Fruit fly (Drosophila melanogaster) whole organism, embryonic: Measurements from ENCODE around the gene CG10431.

Experiments
- BEAF-32 ChIP-seq: fragments of 200-800 bp; sonication (Bioruptor generic); optimal IDR thresholded peaks from 3 replicates; lab custom pipeline; 2017; ENCODE audit warnings: missing biosample characterization, missing genetic modification characterization, mild to moderate bottlenecking, moderate library complexity, missing genetic modification reagents
- Bgb ChIP-seq: fragments of 200-800 bp; sonication (Bioruptor generic); IDR thresholded peaks from 2 replicates; pipeline ENCODE4 v1.3.6; 2022; ENCODE audit warnings: missing biosample characterization, missing genetic modification characterization; ENCODE audit not compliant: partially characterized antibody
- CG10543 ChIP-seq: fragments of 200-800 bp; sonication (Bioruptor generic); optimal IDR thresholded peaks from 3 replicates; lab custom pipeline; 2017; ENCODE audit warnings: missing biosample characterization, mild to moderate bottlenecking, missing genetic modification characterization, moderate library complexity
- CG11696 ChIP-seq: fragments of 200-800 bp; sonication (Bioruptor generic); IDR thresholded peaks from 2 replicates; pipeline ENCODE4 v1.3.6; 2022; ENCODE audit warnings: missing biosample characterization, missing genetic modification characterization
- CG12236 ChIP-seq: fragments of 200-800 bp; sonication (Bioruptor generic); optimal IDR thresholded peaks from 2 replicates; lab custom pipeline; 2016; ENCODE audit warnings: missing biosample characterization, missing genetic modification characterization
- CG12391 ChIP-seq: fragments of 200-800 bp; sonication (Bioruptor generic); optimal IDR thresholded peaks from 3 replicates; lab custom pipeline; 2018; ENCODE audit warnings: missing biosample characterization, mild to moderate bottlenecking, missing genetic modification characterization, moderate library complexity
- CG14667 ChIP-seq: fragments of 200-800 bp; sonication (Bioruptor generic); IDR thresholded peaks from 2 replicates; pipeline ENCODE4 v1.3.6; 2022; ENCODE audit warnings: missing biosample characterization, missing genetic modification characterization
- CG15479 ChIP-seq: fragments of 200-800 bp; sonication (Bioruptor generic); optimal IDR thresholded peaks from 3 replicates; lab custom pipeline; 2019; ENCODE audit warnings: missing biosample characterization, mild to moderate bottlenecking, missing genetic modification characterization, moderate library complexity
- CG16815 ChIP-seq: fragments of 200-800 bp; sonication (Bioruptor generic); optimal IDR thresholded peaks from 3 replicates; lab custom pipeline; 2017; ENCODE audit warnings: missing biosample characterization, mild to moderate bottlenecking, missing genetic modification characterization
- CG1792 ChIP-seq: fragments of 200-800 bp; sonication (Bioruptor generic); optimal IDR thresholded peaks from 2 replicates; lab custom pipeline; 2016; ENCODE audit warnings: missing biosample characterization, missing genetic modification characterization
- CG32767 ChIP-seq: fragments of 200-800 bp; sonication (Bioruptor generic); IDR thresholded peaks from 2 replicates; pipeline ENCODE4 v1.3.6; 2022; ENCODE audit warnings: missing biosample characterization, missing genetic modification characterization
- CG4360 ChIP-seq: fragments of 200-800 bp; sonication (Bioruptor generic); IDR thresholded peaks from 2 replicates; pipeline ENCODE4 v1.3.6; 2022; ENCODE audit warnings: missing biosample characterization, missing genetic modification characterization
- CG4404 ChIP-seq: fragments of 200-800 bp; sonication (Bioruptor generic); IDR thresholded peaks from 2 replicates; pipeline ENCODE4 v1.3.6; 2022; ENCODE audit warnings: missing biosample characterization, missing genetic modification characterization
- CG7271 ChIP-seq: fragments of 200-800 bp; sonication (Bioruptor generic); optimal IDR thresholded peaks from 2 replicates; lab custom pipeline; 2018; ENCODE audit warnings: missing biosample characterization, mild to moderate bottlenecking, missing genetic modification characterization, moderate library complexity
- CG7372 ChIP-seq: fragments of 200-800 bp; sonication (Bioruptor generic); IDR thresholded peaks from 2 replicates; pipeline ENCODE4 v1.3.6; 2022; ENCODE audit warnings: missing biosample characterization, missing genetic modification characterization
- CG8089 ChIP-seq: fragments of 200-800 bp; sonication (Bioruptor generic); optimal IDR thresholded peaks from 3 replicates; lab custom pipeline; 2016; ENCODE audit warnings: missing biosample characterization, missing genetic modification characterization
- CG9609 ChIP-seq: fragments of 200-800 bp; sonication (Bioruptor generic); optimal IDR thresholded peaks from 3 replicates; lab custom pipeline; 2016; ENCODE audit warnings: missing biosample characterization, missing genetic modification characterization
- Deaf1 ChIP-seq: fragments of 200-800 bp; optimal IDR thresholded peaks from 3 replicates; lab custom pipeline; 2019; ENCODE audit warnings: missing biosample characterization, mild to moderate bottlenecking, missing genetic modification characterization, moderate library complexity
- Dek ChIP-seq: fragments of 200-800 bp; sonication (Bioruptor generic); optimal IDR thresholded peaks from 3 replicates; lab custom pipeline; 2019; ENCODE audit warnings: missing biosample characterization, mild to moderate bottlenecking, missing genetic modification characterization, moderate library complexity
- Dref ChIP-seq: fragments of 200-800 bp; sonication (Bioruptor generic); IDR thresholded peaks from 2 replicates; pipeline ENCODE4 v1.3.6; 2022; ENCODE audit warnings: missing biosample characterization, missing genetic modification characterization
- HLH3B ChIP-seq: fragments of 200-800 bp; sonication (Bioruptor generic); IDR thresholded peaks from 2 replicates; pipeline ENCODE4 v1.3.6; 2022; ENCODE audit warnings: missing biosample characterization, missing genetic modification characterization
- Hr39 ChIP-seq: fragments of >200 bp; optimal IDR thresholded peaks from 2 replicates; lab custom pipeline; 2017
- Kr ChIP-seq: fragments of 200-800 bp; sonication (Bioruptor generic); optimal IDR thresholded peaks from 2 replicates; lab custom pipeline; 2017; ENCODE audit warnings: missing biosample characterization, mild to moderate bottlenecking, missing genetic modification characterization
- NK7.1 ChIP-seq: fragments of 200-800 bp; sonication (Bioruptor generic); optimal IDR thresholded peaks from 3 replicates; lab custom pipeline; 2016; ENCODE audit warnings: missing biosample characterization, missing genetic modification characterization
- Nf-YC ChIP-seq: fragments of 200-800 bp; optimal IDR thresholded peaks from 3 replicates; lab custom pipeline; 2019; ENCODE audit warnings: missing biosample characterization, mild to moderate bottlenecking, missing genetic modification characterization, moderate library complexity
- Sox102F ChIP-seq: fragments of 200-800 bp; sonication (Bioruptor generic); optimal IDR thresholded peaks from 2 replicates; lab custom pipeline; 2018; ENCODE audit warnings: missing biosample characterization, mild to moderate bottlenecking, missing genetic modification characterization, moderate library complexity
- Spps ChIP-seq: fragments of 200-800 bp; sonication (Bioruptor generic); optimal IDR thresholded peaks from 2 replicates; lab custom pipeline; 2018; ENCODE audit warnings: missing biosample characterization, mild to moderate bottlenecking, missing genetic modification characterization
- TFAM ChIP-seq: fragments of 200-800 bp; sonication (Bioruptor generic); optimal IDR thresholded peaks from 2 replicates; lab custom pipeline; 2017; ENCODE audit warnings: missing biosample characterization, missing genetic modification characterization, inconsistent platforms
- abd-A ChIP-seq: fragments of 200-800 bp; sonication (Bioruptor generic); optimal IDR thresholded peaks from 3 replicates; lab custom pipeline; 2019; ENCODE audit warnings: missing biosample characterization, mild to moderate bottlenecking, missing genetic modification characterization, moderate library complexity
- aop ChIP-seq: fragments of 200-800 bp; sonication (Bioruptor generic); IDR thresholded peaks from 2 replicates; pipeline ENCODE4 v1.3.6; 2022; ENCODE audit warnings: missing biosample characterization, missing genetic modification characterization
- ap ChIP-seq: fragments of 200-800 bp; sonication (Bioruptor generic); IDR thresholded peaks from 2 replicates; pipeline ENCODE4 v1.3.6; 2022; ENCODE audit warnings: missing biosample characterization, missing genetic modification characterization
- br ChIP-seq: fragments of >200 bp; optimal IDR thresholded peaks from 2 replicates; lab custom pipeline; 2017
- cato ChIP-seq: fragments of 200-800 bp; sonication (Bioruptor generic); optimal IDR thresholded peaks from 2 replicates; lab custom pipeline; 2016; ENCODE audit warnings: missing biosample characterization, missing genetic modification characterization, borderline replicate concordance
- cg ChIP-seq: fragments of 200-800 bp; sonication (Bioruptor generic); optimal IDR thresholded peaks from 3 replicates; lab custom pipeline; 2019; ENCODE audit warnings: missing biosample characterization, mild to moderate bottlenecking, missing genetic modification characterization, moderate library complexity
- crc ChIP-seq: fragments of 200-800 bp; sonication (Bioruptor generic); optimal IDR thresholded peaks from 2 replicates; lab custom pipeline; 2016; ENCODE audit warnings: missing biosample characterization, missing genetic modification characterization
- crol ChIP-seq: fragments of 200-800 bp; sonication (Bioruptor generic); IDR thresholded peaks from 2 replicates; pipeline ENCODE4 v1.3.6; 2022; ENCODE audit warnings: missing biosample characterization, missing genetic modification characterization
- fru ChIP-seq: fragments of >200 bp; optimal IDR thresholded peaks from 2 replicates; lab custom pipeline; 2017
- gsb-n ChIP-seq: fragments of 200-800 bp; sonication (Bioruptor generic); optimal IDR thresholded peaks from 3 replicates; lab custom pipeline; 2018; ENCODE audit warnings: missing biosample characterization, mild to moderate bottlenecking, missing genetic modification characterization
- ham ChIP-seq: fragments of 200-800 bp; sonication (Bioruptor generic); IDR thresholded peaks from 2 replicates; pipeline ENCODE4 v1.3.6; 2022; ENCODE audit warnings: missing biosample characterization, missing genetic modification characterization
- klu ChIP-seq: fragments of 200-800 bp; sonication (Bioruptor generic); IDR thresholded peaks from 2 replicates; pipeline ENCODE4 v1.3.6; 2022; ENCODE audit warnings: missing biosample characterization, missing genetic modification characterization
- mam ChIP-seq: fragments of 200-800 bp; sonication (Bioruptor generic); optimal IDR thresholded peaks from 3 replicates; lab custom pipeline; 2016; ENCODE audit warnings: missing biosample characterization, missing genetic modification characterization
- org-1 ChIP-seq: fragments of 200-800 bp; sonication (Bioruptor generic); optimal IDR thresholded peaks from 2 replicates; lab custom pipeline; 2017; ENCODE audit warnings: missing biosample characterization, missing genetic modification characterization
- pb ChIP-seq: fragments of 200-800 bp; sonication (Bioruptor generic); optimal IDR thresholded peaks from 3 replicates; lab custom pipeline; 2016; ENCODE audit warnings: missing biosample characterization, missing genetic modification characterization
- pros ChIP-seq: fragments of 200-800 bp; sonication (Bioruptor generic); optimal IDR thresholded peaks from 3 replicates; lab custom pipeline; 2019; ENCODE audit warnings: missing biosample characterization, mild to moderate bottlenecking, missing genetic modification characterization, moderate library complexity
- pzg ChIP-seq: fragments of 200-800 bp; sonication (Bioruptor generic); optimal IDR thresholded peaks from 3 replicates; lab custom pipeline; 2018; ENCODE audit warnings: missing biosample characterization, mild to moderate bottlenecking, missing genetic modification characterization, moderate library complexity
- ro ChIP-seq: fragments of 200-800 bp; sonication (Bioruptor generic); IDR thresholded peaks from 2 replicates; pipeline ENCODE4 v1.3.6; 2022; ENCODE audit warnings: missing biosample characterization, missing genetic modification characterization
- sima ChIP-seq: fragments of 200-800 bp; sonication (Bioruptor generic); optimal IDR thresholded peaks from 2 replicates; lab custom pipeline; 2016; ENCODE audit warnings: missing biosample characterization, missing genetic modification characterization
- sqz ChIP-seq: fragments of 200-800 bp; sonication (Bioruptor generic); optimal IDR thresholded peaks from 3 replicates; lab custom pipeline; 2018; ENCODE audit warnings: missing biosample characterization, mild to moderate bottlenecking, missing genetic modification characterization
- usp ChIP-seq: fragments of >200 bp; optimal IDR thresholded peaks from 2 replicates; lab custom pipeline; 2017; ENCODE audit warnings: missing biosample characterization, missing genetic modification characterization
- wdn ChIP-seq: fragments of 200-800 bp; sonication (Bioruptor generic); IDR thresholded peaks from 2 replicates; pipeline ENCODE4 v1.3.6; 2022; ENCODE audit warnings: missing biosample characterization, missing genetic modification characterization
- wek ChIP-seq: fragments of 200-800 bp; sonication (Bioruptor generic); optimal IDR thresholded peaks from 3 replicates; lab custom pipeline; 2018; ENCODE audit warnings: missing biosample characterization, mild to moderate bottlenecking, missing genetic modification characterization, moderate library complexity
- yki ChIP-seq: fragments of >200 bp; optimal IDR thresholded peaks from 3 replicates; lab custom pipeline; 2018

The CG10431 gene

dm6 chr2L:18944175-18945012 is 30.1 kb upstream of the CG10431 start (continued):
- TF ChIP-seq yki (lab: Kevin White, UChicago) (no peak), CG7372 (GFP tag; lab: Robert Waterston, UW) (no peak), Dref (no peak), abd-A (tag; lab: Kevin White, UChicago) (peak; percentile 99), usp (GFP tag; lab: Kevin White, UChicago) (no peak), gsb-n (tag; lab: Kevin White, UChicago) (peak; percentile 74), HLH3B (GFP tag; lab: Robert Waterston, UW) (no peak), CG1792 (no peak), cg (GFP tag; lab: Kevin White, UChicago) (peak; percentile 61), CG16815 (no peak), Spps (tag; lab: Kevin White, UChicago) (no peak), br (lab: Kevin White, UChicago) (no peak), CG9609 (GFP tag; lab: Kevin White, UChicago) (no peak), sqz (GFP tag; lab: Kevin White, UChicago) (peak; percentile 40), CG12391 (tag; lab: Kevin White, UChicago) (no peak), pzg (GFP tag; lab: Kevin White, UChicago) (peak; percentile 61), ap (GFP tag; lab: Robert Waterston, UW) (no peak), CG14667 (GFP tag; lab: Robert Waterston, UW) (no peak), CG4360 (GFP tag; lab: Robert Waterston, UW) (no peak), wek (GFP tag; lab: Kevin White, UChicago) (peak; percentile 35), sima (GFP tag; lab: Kevin White, UChicago) (no peak), TFAM (GFP tag; lab: Kevin White, UChicago) (no peak), CG11696 (GFP tag; lab: Robert Waterston, UW) (no peak), CG4404 (GFP tag; lab: Robert Waterston, UW) (no peak), klu (GFP tag; lab: Robert Waterston, UW) (no peak), crc (GFP tag; lab: Kevin White, UChicago) (no peak), crol (GFP tag; lab: Robert Waterston, UW) (no peak), mam (no peak), CG8089 (GFP tag; lab: Kevin White, UChicago) (no peak), org-1 (GFP tag; lab: Kevin White, UChicago) (no peak), ro (GFP tag; lab: Robert Waterston, UW) (no peak), Sox102F (no peak), CG12236 (no peak), BEAF-32 (GFP tag; lab: Kevin White, UChicago) (peak; percentile 70), Nf-YC (tag; lab: Kevin White, UChicago) (peak; percentile 71), Hr39 (no peak), wdn (no peak), fru (no peak), Dek (tag; lab: Kevin White, UChicago) (no peak), cato (GFP tag; lab: Kevin White, UChicago) (no peak), Deaf1 (tag; lab: Kevin White, UChicago) (peak; percentile 88), Kr (peak; percentile 91), CG10543 (GFP tag; lab: Kevin White, UChicago) (peak; percentile 82), NK7.1 (GFP tag; lab: Kevin White, UChicago) (no peak), Bgb (GFP tag; lab: Robert Waterston, UW) (no peak), pb (GFP tag; lab: Kevin White, UChicago) (no peak), CG15479 (GFP tag; lab: Kevin White, UChicago) (no peak), ham (no peak), aop (GFP tag; lab: Robert Waterston, UW) (no peak), CG32767 (no peak), CG7271 (tag; lab: Kevin White, UChicago) (no peak), pros (GFP tag; lab: Kevin White, UChicago) (peak; percentile 100)
